Worm (Caenorhabditis elegans) whole organism, L4/young adult: Measurements from ENCODE around the gene F11G11.14.
"Not testable (repeated sequence)": the region's sequence is repeated elsewhere in the genome, so short reads cannot be mapped to it uniquely, and the experiment has no call there.

Experiments
- W03F9.2 ChIP-seq: fragments of 150-350 bp; optimal IDR thresholded peaks from 2 replicates; lab custom pipeline; 2014; ENCODE audit warnings: missing biosample characterization, missing genetic modification characterization
- dao-5 ChIP-seq: sonication (generic microtip); optimal IDR thresholded peaks from 2 replicates; lab custom pipeline; 2016; ENCODE audit warnings: missing genotype, missing genetic modification characterization, moderate library complexity, missing compliant biosample characterization
- him-1 ChIP-seq: sonication (generic microtip); optimal IDR thresholded peaks from 2 replicates; lab custom pipeline; 2016; ENCODE audit warnings: missing genotype, missing genetic modification reagents, missing genetic modification characterization, missing compliant biosample characterization

F11G11.14 gene

DNA sequence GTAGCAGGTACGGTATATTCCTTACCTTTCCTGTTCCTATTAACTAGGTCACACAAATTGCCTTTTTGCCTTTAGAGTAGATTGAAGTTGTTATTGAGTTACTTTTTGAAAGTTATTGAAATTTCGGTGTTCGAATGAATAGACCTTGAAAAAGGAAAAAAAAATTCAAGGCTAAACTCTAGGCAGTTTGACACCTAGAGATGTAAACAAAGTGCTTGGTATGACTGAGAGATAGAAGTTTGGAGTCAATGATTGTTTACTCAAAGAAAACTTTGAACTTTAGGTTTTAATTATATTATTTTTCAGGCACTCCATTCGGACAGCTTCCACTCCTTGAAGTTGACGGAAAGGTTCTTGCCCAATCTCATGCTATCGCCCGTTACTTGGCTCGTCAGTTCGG lies 19.0 kb downstream of the F11G11.14 start:
- no peak for TF ChIP-seq him-1
- no peak for TF ChIP-seq W03F9.2
- no peak for TF ChIP-seq dao-5 (tag; lab: Kevin White, UChicago)

DNA sequence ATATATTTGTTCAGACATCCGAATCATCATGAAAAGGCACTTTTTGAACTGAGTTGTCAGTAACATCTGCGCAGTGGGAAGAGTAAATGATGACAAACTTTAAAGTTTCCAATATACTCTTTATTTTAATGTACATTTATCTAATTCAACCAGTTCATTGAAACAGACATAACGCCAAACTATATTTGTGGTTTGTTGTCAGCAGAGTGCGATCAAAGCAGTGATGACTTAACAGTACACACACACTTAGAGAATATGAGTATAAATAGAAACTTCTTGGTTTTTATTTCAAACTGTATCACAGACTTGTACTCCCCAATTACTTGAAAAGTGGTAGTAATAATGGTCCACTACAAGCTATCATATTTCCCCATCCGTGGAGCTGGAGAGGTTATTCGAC lies 19.9 kb downstream of the F11G11.14 start, which contains the start of gene gst-8:
TSS of gene gst-8 (plus strand) at position 301 of the 400 bp plus-strand sequence.
- no peak for TF ChIP-seq him-1
- no peak for TF ChIP-seq W03F9.2
- TF ChIP-seq dao-5 (tag; lab: Kevin White, UChicago) = no peak

DNA sequence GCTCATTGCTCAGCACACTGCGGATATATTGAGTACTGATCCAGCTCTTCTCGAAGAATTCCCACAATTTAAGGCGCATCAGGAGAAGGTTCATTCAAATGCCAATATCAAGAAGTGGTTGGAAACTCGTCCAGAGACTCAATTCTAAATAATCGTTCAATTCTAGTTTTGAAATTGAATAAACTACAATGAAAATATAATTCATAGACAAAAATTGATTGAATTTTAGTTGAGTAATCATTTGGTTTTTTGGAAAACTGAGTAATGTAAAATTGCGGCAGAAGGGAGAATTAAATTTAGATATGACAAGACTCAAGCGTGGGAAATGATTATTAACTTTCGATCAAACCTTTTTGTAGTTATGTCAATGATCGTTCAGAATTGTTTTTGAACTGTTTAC lies 20.9 kb downstream of the F11G11.14 start:
- TF ChIP-seq him-1 = no peak
- no peak for TF ChIP-seq W03F9.2
- TF ChIP-seq dao-5 (tag; lab: Kevin White, UChicago) = no peak

DNA sequence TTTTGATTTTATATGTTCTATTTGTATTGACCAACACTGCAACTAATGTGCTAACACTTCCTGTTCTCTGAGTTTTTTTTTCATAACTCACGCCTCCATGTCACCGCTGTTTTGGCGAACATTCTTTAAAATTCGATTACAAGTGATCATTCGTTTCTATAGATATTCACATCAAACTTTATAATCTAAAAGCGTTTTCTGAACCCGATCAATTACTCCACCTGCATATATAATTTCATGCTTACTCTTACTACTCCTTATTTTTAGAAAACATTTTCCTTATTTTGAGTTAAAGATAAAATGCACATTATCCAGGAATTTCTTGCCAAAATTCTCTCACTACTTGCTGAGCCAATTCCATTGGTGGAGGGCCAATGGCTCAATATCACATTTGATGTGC lies 22.5 kb downstream of the F11G11.14 start, which contains the start of gene R05F9.7:
TSS of gene R05F9.7 (plus strand) at position 301 of the 400 bp plus-strand sequence.
- no peak for TF ChIP-seq W03F9.2
- no peak for TF ChIP-seq dao-5 (tag; lab: Kevin White, UChicago)
- TF ChIP-seq him-1 = no peak

DNA sequence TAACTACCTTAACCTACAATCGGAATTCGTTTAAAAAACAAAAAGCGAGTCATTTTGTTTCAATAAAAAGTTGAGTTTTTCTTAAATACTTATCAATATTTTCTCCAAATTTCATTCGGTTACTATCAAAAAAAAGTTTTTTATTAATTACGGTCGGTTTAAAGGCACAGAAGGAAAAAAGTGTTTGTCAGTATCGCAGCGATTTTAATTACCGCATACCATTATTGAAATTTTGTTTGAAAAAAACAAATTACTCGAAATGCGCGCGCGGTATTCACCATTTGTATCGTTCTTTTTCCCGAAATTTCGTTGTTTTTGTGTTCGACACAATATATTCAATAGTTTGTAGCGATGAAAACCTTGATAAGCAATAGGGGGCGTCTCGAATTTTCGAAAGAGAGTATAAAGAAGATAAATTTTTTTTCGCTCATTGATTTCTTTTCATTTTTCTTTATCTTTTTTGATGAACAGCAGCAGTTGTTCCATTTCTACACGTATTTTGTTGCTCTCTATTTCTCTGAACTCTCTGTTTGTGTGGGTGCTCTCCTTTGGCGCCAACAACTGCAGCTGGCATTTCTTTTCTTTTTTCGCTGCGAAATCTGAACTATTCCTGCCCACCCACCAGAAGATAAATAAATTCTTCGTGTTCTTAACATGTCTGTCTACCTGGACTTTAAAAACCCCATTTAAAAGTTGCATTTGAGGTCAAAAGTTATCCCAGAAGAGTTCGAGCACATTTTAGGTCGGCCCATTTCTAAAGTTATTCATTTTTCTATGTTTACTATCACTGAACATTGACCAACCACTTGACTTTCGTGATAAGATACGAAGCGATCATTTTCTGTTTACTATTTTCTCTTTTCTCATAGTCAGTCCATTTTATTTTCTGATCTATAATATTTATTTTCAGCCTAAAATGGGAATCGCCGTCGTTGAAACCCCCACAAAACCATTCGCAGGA lies 25.3 kb downstream of the F11G11.14 start, which contains the start of gene pgm-1:
TSS of gene pgm-1 (plus strand) at position 911 of the 961 bp plus-strand sequence.
- TF ChIP-seq dao-5 (tag; lab: Kevin White, UChicago) (no peak), W03F9.2 (no peak), him-1 (no peak)

DNA sequence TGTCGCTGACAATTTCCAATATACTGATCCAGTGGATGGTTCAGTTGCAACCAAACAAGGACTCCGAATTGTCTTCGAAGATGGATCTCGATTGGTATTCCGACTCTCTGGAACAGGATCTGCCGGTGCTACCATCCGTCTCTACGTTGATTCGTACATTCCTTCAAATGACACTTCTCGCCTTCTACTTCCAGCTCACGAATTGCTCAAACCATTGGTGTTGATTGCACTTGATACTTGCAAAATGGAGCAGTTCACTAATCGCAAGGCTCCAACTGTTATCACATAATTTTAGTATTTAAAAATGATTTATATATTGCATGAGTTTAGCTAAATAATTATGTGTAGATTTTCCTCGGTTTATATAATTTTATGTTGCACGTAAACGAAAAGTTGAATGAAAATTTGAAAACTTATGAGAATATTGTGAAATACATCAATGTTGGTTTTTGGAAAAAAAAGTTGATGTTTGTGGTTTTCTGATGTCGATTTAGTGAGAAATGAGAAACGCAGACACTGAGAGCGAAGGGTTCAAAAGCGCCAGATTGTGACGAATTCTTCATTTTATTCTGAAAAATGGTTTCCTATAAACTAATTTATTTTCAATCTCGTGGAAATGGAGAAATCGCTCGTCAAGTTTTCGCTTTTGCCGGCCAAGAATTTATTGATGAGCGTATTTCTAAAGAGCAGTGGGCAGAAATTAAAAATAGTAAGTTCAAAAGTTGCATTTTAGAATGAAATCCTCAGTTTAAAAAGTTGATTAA lies 27.7 kb downstream of the F11G11.14 start, which contains the start of gene gst-9:
TSS of gene gst-9 (plus strand) at position 574 of the 764 bp plus-strand sequence.
- TF ChIP-seq W03F9.2 (no peak), dao-5 (tag; lab: Kevin White, UChicago) (no peak), him-1 (no peak)

DNA sequence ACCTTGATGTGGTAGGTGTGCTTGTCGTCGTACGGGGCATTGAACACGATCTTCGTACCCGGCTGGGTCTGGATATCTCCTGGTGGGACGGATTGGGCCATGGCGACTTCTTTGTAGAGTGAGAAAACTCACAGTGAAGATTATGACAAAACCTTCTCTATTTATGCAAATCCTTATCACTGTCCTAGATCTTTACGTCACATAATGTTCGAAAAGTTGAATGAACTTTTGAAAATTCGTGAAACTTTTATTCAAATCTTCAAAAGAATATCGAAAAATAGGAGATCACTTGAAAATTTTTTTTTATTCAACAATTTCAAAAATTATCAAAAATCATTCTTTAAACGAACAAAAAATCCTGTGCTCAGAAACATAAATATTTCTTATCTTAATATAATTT lies 29.1 kb downstream of the F11G11.14 start, which contains the start of gene msp-33:
TSS of gene msp-33 (minus strand) at position 101 of the 400 bp plus-strand sequence.
- TF ChIP-seq W03F9.2 (no peak), dao-5 (tag; lab: Kevin White, UChicago) (no peak), him-1 (no peak)

DNA sequence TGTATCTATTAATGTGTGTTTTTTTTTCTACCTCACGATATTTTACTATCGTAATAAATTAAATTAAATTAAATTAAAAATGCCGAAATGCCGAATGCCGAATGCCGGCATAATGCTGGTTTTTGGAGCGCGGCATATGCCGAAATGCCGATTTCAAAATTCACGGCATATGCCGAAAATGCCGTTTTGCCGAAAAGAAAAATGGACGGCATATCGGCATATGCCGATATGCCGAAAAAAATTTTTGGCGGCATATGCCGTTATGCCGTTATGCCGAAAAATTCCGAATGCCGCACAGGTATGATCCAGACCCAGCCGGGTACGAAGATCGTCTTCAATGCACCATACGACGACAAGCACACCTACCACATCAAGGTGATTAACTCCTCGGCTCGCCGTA lies 35.0 kb downstream of the F11G11.14 start, which contains the start of gene msp-32:
TSS of gene msp-32 (plus strand) at position 301 of the 400 bp plus-strand sequence.
- not testable (repeated sequence) for TF ChIP-seq W03F9.2; dao-5 (tag; lab: Kevin White, UChicago); him-1

DNA sequence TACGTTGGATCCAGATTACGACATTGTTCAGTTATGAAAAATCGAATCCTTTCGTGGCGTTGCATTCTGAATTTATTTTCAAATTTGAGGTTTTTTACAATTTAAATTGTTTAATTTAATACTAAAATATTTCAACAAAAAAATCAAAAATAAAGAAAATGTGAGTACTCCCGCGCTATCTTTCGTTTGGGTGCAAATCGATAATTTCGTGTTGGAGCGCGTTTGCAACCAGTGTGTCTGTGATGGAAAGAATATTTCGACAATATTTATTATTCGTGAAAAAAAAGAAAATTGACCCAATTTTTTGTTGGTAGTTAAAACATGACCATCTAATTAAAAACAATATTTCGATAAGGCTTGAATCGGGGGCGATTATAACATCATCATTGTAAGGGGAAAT lies 38.6 kb downstream of the F11G11.14 start, which contains the start of gene R05F9.9:
TSS of gene R05F9.9 (minus strand) at position 66 of the 400 bp plus-strand sequence.
- TF ChIP-seq him-1 (no peak), dao-5 (tag; lab: Kevin White, UChicago) (no peak), W03F9.2 (no peak)

DNA sequence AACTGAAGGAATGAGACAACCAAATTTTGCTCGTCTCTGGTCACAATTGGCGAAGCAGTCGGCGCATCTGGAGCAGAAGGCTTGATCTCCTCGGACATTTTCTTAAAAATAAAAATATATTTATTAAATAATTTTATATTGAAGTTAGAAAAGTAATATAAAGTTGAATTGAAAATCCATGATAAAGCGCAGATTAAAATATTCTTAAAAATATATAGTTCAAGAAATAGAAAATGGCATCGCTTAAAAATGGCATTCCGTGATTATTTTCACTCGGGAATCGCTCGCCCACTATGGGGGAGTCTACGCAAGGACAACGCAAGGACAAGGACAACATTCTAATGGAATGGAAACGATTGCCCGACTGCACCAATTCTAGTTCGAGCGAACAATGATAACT lies 40.2 kb downstream of the F11G11.14 start, which contains the start of gene sgt-1:
TSS of gene sgt-1 (minus strand) at position 101 of the 400 bp plus-strand sequence.
- not testable (repeated sequence) for TF ChIP-seq W03F9.2; him-1; dao-5 (tag; lab: Kevin White, UChicago)

DNA sequence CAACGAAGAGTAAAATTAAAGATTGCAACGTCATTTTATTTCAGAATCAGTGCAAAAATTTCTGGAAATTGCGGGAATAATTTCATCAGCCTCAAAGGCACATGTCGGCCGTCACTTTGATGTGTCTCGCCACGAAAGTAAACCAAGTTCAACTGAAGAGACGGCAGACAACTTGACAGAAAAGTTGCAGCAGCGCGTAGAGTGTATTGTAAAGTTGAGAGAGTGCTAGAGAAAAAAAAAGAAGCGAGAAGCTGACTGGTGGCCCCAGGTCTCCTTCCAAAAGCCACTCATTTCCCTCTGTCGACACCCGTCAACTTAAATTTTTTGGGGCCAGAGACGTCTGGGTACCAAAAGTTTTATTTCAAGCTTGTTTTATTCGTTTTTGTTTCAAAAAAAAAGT lies 40.8 kb downstream of the F11G11.14 start:
- TF ChIP-seq W03F9.2 (peak; percentile 88), him-1 (no peak)

DNA sequence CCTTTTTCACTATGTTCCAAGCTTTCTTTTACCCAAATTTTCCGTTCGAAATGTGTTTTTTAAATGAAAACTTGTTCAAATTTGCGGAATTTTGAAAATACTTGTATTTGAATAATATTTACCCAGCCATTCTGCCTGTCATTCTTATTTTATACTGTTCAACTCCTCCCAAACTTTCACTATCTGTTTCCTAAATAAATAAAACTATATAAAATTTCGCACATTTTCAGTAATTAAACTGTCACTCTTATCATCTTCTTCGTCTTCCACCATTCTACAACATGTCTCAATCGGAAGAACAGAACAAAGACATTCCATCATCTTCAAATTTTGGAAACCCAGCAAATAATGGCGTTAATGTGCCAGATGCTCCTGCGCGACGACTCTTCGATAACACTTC lies 41.3 kb downstream of the F11G11.14 start, which contains the start of gene btbd-10:
TSS of gene btbd-10 (plus strand) at position 231 of the 400 bp plus-strand sequence.
- TF ChIP-seq dao-5 (tag; lab: Kevin White, UChicago) = no peak
- no peak for TF ChIP-seq W03F9.2
- TF ChIP-seq him-1 = no peak

DNA sequence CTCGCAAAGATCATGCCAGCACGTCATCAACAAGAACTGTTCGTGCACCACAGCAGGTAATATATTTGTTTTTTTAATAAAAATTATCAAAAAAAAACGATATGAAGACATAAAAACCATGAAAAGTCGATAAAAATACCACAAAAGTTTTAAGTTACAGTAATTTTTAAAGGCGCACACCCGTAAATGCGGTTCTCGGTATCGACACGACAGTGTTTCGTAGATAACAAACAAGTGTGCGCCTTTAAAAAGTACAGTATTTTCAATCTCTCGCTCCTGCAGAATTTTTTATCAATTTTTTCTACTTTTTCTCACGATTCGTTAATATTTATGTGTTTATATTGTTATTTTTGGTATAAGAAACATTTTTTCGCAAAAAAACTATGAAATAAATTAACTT lies 41.9 kb downstream of the F11G11.14 start:
- TF ChIP-seq W03F9.2 (no peak), him-1 (no peak), dao-5 (tag; lab: Kevin White, UChicago) (no peak)

DNA sequence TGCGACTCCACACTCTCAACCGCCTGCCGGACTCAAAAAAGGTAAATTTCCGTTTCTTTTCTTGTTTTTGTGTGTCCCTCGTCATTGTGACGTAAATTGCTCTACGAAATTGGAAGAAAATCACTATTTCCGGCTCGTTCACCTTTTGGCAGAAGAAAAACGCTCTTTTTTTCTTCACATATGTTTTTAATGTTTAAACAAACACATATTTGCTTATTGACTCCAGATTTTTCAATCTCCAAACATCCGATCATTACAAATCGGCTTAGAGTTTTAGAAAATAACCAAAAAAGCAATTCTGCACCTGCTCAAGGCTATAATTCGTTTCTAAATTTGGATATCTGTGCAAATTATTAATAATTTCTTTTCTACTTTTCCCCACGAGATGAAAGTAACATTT lies 42.4 kb downstream of the F11G11.14 start:
- TF ChIP-seq W03F9.2 (no peak), dao-5 (tag; lab: Kevin White, UChicago) (no peak), him-1 (no peak)
